Fruit fly (Drosophila melanogaster): ENCODE measurements around the gene Sfp36F.
A peak's percentile ranks its signal among the peaks of the same experiment; 100 is the strongest.

Sfp36F gene

DNA sequence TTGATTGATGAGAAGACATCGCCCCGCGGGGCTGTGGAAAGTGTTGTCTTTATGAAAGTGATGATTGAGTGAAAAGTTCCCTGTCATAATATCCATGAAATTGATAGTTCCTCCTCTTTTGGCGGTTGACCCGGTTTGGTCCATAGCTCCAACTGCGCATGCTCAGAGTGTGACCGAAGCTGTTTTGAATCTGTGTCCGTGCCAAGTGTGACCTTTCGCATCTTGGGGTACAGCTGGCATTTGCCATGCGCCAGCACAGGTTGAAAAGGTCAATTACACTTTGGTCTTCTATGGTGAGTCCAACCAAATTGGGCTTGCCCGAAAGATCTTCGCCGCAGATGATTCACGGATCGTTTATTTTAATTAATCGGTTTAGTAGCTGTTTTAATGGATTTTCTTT, 28.6 kb downstream of the Sfp36F start:
- TF ChIP-seq Pif1A (GFP tag; optimal IDR thresholded peaks at IDR 0.05) (no peak), CG9948 (tag; optimal IDR thresholded peaks at IDR 0.05) (no peak), CG4496 (GFP tag; IDR thresholded peaks at IDR 0.05) (no peak), rn (GFP tag; IDR thresholded peaks at IDR 0.05) (no peak), CG10348 (GFP tag; IDR thresholded peaks at IDR 0.05) (no peak), Pif1B (GFP tag; optimal IDR thresholded peaks at IDR 0.05) (no peak), CG17806 (tag; optimal IDR thresholded peaks at IDR 0.05) (no peak), D1 (tag; optimal IDR thresholded peaks at IDR 0.05) (no peak), EcR (GFP tag; optimal IDR thresholded peaks at IDR 0.05) (no peak), CG32121 (GFP tag; IDR thresholded peaks at IDR 0.05) (no peak), Snoo (tag; optimal IDR thresholded peaks at IDR 0.05) (no peak), CG15710 (tag; optimal IDR thresholded peaks at IDR 0.05) (no peak), CG8301 (tag; optimal IDR thresholded peaks at IDR 0.05) (no peak), fd96Ca (GFP tag; IDR thresholded peaks at IDR 0.05) (no peak), CG13204 (GFP tag; optimal IDR thresholded peaks at IDR 0.05) (no peak), CG14655 (GFP tag; optimal IDR thresholded peaks at IDR 0.05) (no peak), Ets98B (GFP tag; IDR thresholded peaks at IDR 0.05) (no peak), CG12605 (GFP tag; IDR thresholded peaks at IDR 0.05) (no peak)

DNA sequence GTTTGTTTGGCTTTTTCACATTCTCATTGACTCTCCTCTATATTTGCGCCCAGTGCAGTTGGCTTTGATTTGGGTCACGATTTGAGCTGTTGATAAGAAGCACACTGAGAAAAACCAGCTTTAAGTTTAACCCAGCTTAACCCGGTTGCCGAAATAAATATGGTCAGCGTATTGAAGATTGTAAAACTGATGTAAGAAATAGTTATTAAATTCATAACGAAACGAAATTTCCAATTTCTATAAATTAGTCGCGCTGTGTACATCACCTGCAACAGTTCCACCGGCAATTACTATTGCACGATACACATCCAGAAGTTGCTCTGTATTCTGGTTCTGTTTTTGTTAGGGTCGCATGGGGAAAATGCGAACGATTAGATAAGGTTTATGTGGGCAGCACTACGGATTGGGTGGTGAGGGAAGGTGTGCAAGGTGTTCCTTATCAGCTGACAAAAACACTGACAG, 32.8 kb downstream of the Sfp36F start:
- TF ChIP-seq Pif1A (GFP tag; optimal IDR thresholded peaks at IDR 0.05) (peak; percentile 46), CG8301 (tag; optimal IDR thresholded peaks at IDR 0.05) (peak; percentile 69), gl (tag; optimal IDR thresholded peaks at IDR 0.05) (no peak), CG12605 (GFP tag; IDR thresholded peaks at IDR 0.05) (peak; percentile 43; the same call in 1 of the 2 replicates), CG17806 (tag; optimal IDR thresholded peaks at IDR 0.05) (peak; percentile 44), CG34367 (tag; optimal IDR thresholded peaks at IDR 0.05) (peak; percentile 9), Ets98B (GFP tag; IDR thresholded peaks at IDR 0.05) (peak; percentile 52), Pif1B (GFP tag; optimal IDR thresholded peaks at IDR 0.05) (no peak), CG9948 (tag; optimal IDR thresholded peaks at IDR 0.05) (peak; percentile 38), CG4496 (GFP tag; IDR thresholded peaks at IDR 0.05) (peak; percentile 77; the same call in 2 of the 3 replicates), rn (GFP tag; IDR thresholded peaks at IDR 0.05) (peak; percentile 59; the same call in 1 of the 2 replicates), CG13204 (GFP tag; optimal IDR thresholded peaks at IDR 0.05) (no peak), EcR (GFP tag; optimal IDR thresholded peaks at IDR 0.05) (no peak), CG10348 (GFP tag; IDR thresholded peaks at IDR 0.05) (no peak), CG8159 (tag; optimal IDR thresholded peaks at IDR 0.05) (peak; percentile 39), CG32121 (GFP tag; IDR thresholded peaks at IDR 0.05) (peak; percentile 80), D1 (tag; optimal IDR thresholded peaks at IDR 0.05) (no peak), CG14655 (GFP tag; optimal IDR thresholded peaks at IDR 0.05) (peak; percentile 63), Snoo (tag; optimal IDR thresholded peaks at IDR 0.05) (peak; percentile 50), CG15710 (tag; optimal IDR thresholded peaks at IDR 0.05) (peak; percentile 40), fd96Ca (GFP tag; IDR thresholded peaks at IDR 0.05) (peak; percentile 83)

DNA sequence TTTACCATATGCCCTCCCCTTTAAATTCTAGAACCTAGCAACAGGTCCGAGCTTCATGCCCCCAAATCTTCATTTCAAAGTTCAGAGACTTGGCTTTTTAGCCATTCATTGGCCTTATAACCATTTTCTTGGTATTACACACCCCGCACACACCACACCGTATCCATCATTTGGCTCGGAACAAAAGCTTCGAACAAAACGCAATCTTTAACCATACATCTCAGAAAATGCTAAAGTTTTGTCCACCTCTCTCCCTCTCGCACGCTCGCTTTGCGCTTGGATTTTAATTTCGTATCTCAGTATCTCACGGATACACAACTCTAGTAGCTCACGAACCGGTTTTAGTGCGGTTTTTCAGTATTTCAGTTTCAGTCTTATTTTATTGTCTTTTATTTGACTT, 34.7 kb downstream of the Sfp36F start:
- no peak for TF ChIP-seq Snoo (tag; optimal IDR thresholded peaks at IDR 0.05)
- TF ChIP-seq EcR (GFP tag; optimal IDR thresholded peaks at IDR 0.05): peak; percentile 70
- TF ChIP-seq CG17806 (tag; optimal IDR thresholded peaks at IDR 0.05): no peak

DNA sequence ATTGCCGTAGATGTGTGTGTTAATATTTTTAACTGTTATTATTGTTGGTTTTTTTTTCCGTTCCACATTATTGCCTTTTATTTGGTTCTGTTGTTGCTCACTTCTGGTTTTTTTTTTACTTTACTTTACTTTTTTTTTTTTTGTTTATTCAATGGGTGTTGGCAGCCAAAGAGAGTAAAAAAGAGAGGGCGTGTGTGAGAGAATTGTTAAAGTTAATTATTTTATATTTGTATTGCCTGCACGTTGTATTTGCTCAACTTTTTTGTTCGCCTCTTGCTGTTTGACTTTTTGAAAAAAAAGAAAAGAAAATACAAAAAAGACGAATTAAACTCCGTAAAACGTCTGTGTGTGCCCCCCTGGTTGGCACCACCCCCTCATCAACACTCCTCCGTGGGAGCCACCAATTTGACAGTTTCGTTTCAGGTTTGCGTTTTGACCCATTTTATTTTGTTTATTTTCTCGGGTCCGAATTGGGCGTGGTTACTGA, 35.3 kb downstream of the Sfp36F start:
- TF ChIP-seq CG13204 (GFP tag; optimal IDR thresholded peaks at IDR 0.05) (peak; percentile 83), Ets98B (GFP tag; IDR thresholded peaks at IDR 0.05) (peak; percentile 62), CG8159 (tag; optimal IDR thresholded peaks at IDR 0.05) (peak; percentile 86), Pif1B (GFP tag; optimal IDR thresholded peaks at IDR 0.05) (peak; percentile 90), rn (GFP tag; IDR thresholded peaks at IDR 0.05) (no peak; the same call in none of the 2 replicates), D1 (tag; optimal IDR thresholded peaks at IDR 0.05) (peak; percentile 27), Snoo (tag; optimal IDR thresholded peaks at IDR 0.05) (peak; percentile 79), CG17806 (tag; optimal IDR thresholded peaks at IDR 0.05) (peak; percentile 78), CG12605 (GFP tag; IDR thresholded peaks at IDR 0.05) (peak; percentile 83; the same call in 1 of the 2 replicates), CG10348 (GFP tag; IDR thresholded peaks at IDR 0.05) (no peak; the same call in 1 of the 2 replicates), CG15710 (tag; optimal IDR thresholded peaks at IDR 0.05) (peak; percentile 84), CG8301 (tag; optimal IDR thresholded peaks at IDR 0.05) (no peak), CG32121 (GFP tag; IDR thresholded peaks at IDR 0.05) (peak; percentile 69), fd96Ca (GFP tag; IDR thresholded peaks at IDR 0.05) (peak; percentile 63; the same call in 1 of the 3 replicates), CG4496 (GFP tag; IDR thresholded peaks at IDR 0.05) (peak; percentile 83), Pif1A (GFP tag; optimal IDR thresholded peaks at IDR 0.05) (peak; percentile 89), gl (tag; optimal IDR thresholded peaks at IDR 0.05) (peak; percentile 86), EcR (GFP tag; optimal IDR thresholded peaks at IDR 0.05) (no peak), CG14655 (GFP tag; optimal IDR thresholded peaks at IDR 0.05) (peak; percentile 30), CG9948 (tag; optimal IDR thresholded peaks at IDR 0.05) (peak; percentile 70), CG34367 (tag; optimal IDR thresholded peaks at IDR 0.05) (peak; percentile 87)

DNA sequence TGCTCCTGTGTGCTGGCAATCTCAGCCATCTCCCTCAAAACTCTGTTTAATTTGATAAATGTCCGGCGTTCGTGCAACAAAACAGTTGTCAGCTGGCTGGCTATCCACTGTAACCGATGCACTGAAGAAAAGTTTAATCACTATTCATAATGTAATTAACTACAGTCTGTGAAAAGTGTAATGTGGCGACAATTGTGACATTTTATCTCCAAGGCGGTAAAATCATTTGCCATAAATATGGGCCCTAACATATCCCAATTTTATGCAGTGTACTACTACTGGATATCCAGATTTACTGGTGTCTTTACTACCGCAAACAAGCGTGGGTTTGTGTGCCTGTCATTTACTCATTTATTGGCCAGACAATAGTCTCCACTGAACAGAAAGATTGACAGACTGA, 36.4 kb downstream of the Sfp36F start:
- TF ChIP-seq gl (tag; optimal IDR thresholded peaks at IDR 0.05) (no peak), CG10348 (GFP tag; IDR thresholded peaks at IDR 0.05) (no peak), CG13204 (GFP tag; optimal IDR thresholded peaks at IDR 0.05) (no peak), CG14655 (GFP tag; optimal IDR thresholded peaks at IDR 0.05) (peak; percentile 76), Snoo (tag; optimal IDR thresholded peaks at IDR 0.05) (peak; percentile 29), CG34367 (tag; optimal IDR thresholded peaks at IDR 0.05) (peak; percentile 21), CG8159 (tag; optimal IDR thresholded peaks at IDR 0.05) (peak; percentile 44), fd96Ca (GFP tag; IDR thresholded peaks at IDR 0.05) (peak; percentile 88), CG15710 (tag; optimal IDR thresholded peaks at IDR 0.05) (peak; percentile 44), Pif1B (GFP tag; optimal IDR thresholded peaks at IDR 0.05) (peak; percentile 24), CG4496 (GFP tag; IDR thresholded peaks at IDR 0.05) (peak; percentile 91), CG12605 (GFP tag; IDR thresholded peaks at IDR 0.05) (peak; percentile 35; the same call in 1 of the 2 replicates), rn (GFP tag; IDR thresholded peaks at IDR 0.05) (peak; percentile 71), CG8301 (tag; optimal IDR thresholded peaks at IDR 0.05) (peak; percentile 77), Pif1A (GFP tag; optimal IDR thresholded peaks at IDR 0.05) (peak; percentile 62), D1 (tag; optimal IDR thresholded peaks at IDR 0.05) (no peak), Ets98B (GFP tag; IDR thresholded peaks at IDR 0.05) (peak; percentile 71), CG9948 (tag; optimal IDR thresholded peaks at IDR 0.05) (peak; percentile 58), CG32121 (GFP tag; IDR thresholded peaks at IDR 0.05) (peak; percentile 71), EcR (GFP tag; optimal IDR thresholded peaks at IDR 0.05) (no peak), CG17806 (tag; optimal IDR thresholded peaks at IDR 0.05) (peak; percentile 60)

Data from whole organism, pupa.